Worm (Caenorhabditis elegans): Measurements from ENCODE around the gene hsd-3.

ce11 chrX:4978103-4978502 is 31.0 kb upstream of the hsd-3 start:
- TF ChIP-seq ztf-29 (GFP tag; IDR thresholded peaks at IDR 0.05): no peak
- no peak for TF ChIP-seq ztf-23 (GFP tag; IDR thresholded peaks at IDR 0.05)
- no peak for TF ChIP-seq med-1 (GFP tag; optimal IDR thresholded peaks at IDR 0.05; ENCODE audit: insufficient read depth)
- 0 out of 2 replicates have a peak, but pooled peaks have one; percentile 5 for TF ChIP-seq flt-1 (GFP tag; IDR thresholded peaks at IDR 0.05)
- no peak for TF ChIP-seq T22C8.4 (GFP tag; IDR thresholded peaks at IDR 0.05)
- TF ChIP-seq cog-1 (tag; optimal IDR thresholded peaks at IDR 0.05): no peak
- no peak for TF ChIP-seq ref-1 (GFP tag; conservative IDR thresholded peaks at IDR 0.05)
- no peak for TF ChIP-seq klf-2 (GFP tag; conservative IDR thresholded peaks at IDR 0.05)

Measured in whole organism, midembryonic.